Fruit fly (Drosophila melanogaster) whole organism, embryonic: ENCODE results near the gene CG10195.
A peak's percentile ranks its signal among the peaks of the same experiment; 100 is the strongest.

Source experiments
- CG10654 ChIP-seq: fragments of 200-800 bp; sonication (Bioruptor generic); optimal IDR thresholded peaks from 2 replicates; lab custom pipeline; 2016; ENCODE audit warnings: missing biosample characterization, missing genetic modification characterization
- CG12155 ChIP-seq: fragments of 200-800 bp; sonication (Bioruptor generic); optimal IDR thresholded peaks from 3 replicates; lab custom pipeline; 2016; ENCODE audit warnings: missing biosample characterization, missing genetic modification characterization
- CG12391 ChIP-seq: fragments of 200-800 bp; sonication (Bioruptor generic); optimal IDR thresholded peaks from 3 replicates; lab custom pipeline; 2018; ENCODE audit warnings: missing biosample characterization, mild to moderate bottlenecking, missing genetic modification characterization, moderate library complexity
- CG12744 ChIP-seq: fragments of 200-800 bp; sonication (Bioruptor generic); optimal IDR thresholded peaks from 2 replicates; lab custom pipeline; 2016; ENCODE audit warnings: missing biosample characterization, missing genetic modification characterization
- CG13123 ChIP-seq: fragments of 200-800 bp; sonication (Bioruptor generic); optimal IDR thresholded peaks from 2 replicates; lab custom pipeline; 2016; ENCODE audit warnings: missing biosample characterization, missing genetic modification characterization
- CG13775 ChIP-seq: fragments of 200-800 bp; sonication (Bioruptor generic); optimal IDR thresholded peaks from 3 replicates; lab custom pipeline; 2017; ENCODE audit warnings: missing biosample characterization, mild to moderate bottlenecking, missing genetic modification characterization
- CG14050 ChIP-seq: fragments of 200-800 bp; sonication (Bioruptor generic); IDR thresholded peaks from 3 replicates; pipeline ENCODE4 v1.3.6; 2022; ENCODE audit warnings: missing biosample characterization, missing genetic modification characterization
- CG15269 ChIP-seq: fragments of 200-800 bp; sonication (Bioruptor generic); optimal IDR thresholded peaks from 2 replicates; lab custom pipeline; 2018; ENCODE audit warnings: missing biosample characterization, mild to moderate bottlenecking, missing genetic modification characterization, moderate library complexity
- CG15514 ChIP-seq: fragments of 200-800 bp; sonication (Bioruptor generic); optimal IDR thresholded peaks from 3 replicates; lab custom pipeline; 2017; ENCODE audit warnings: missing biosample characterization, missing genetic modification characterization, mild to moderate bottlenecking, moderate library complexity, missing genetic modification reagents
- CG17361 ChIP-seq: fragments of 200-800 bp; sonication (Bioruptor generic); IDR thresholded peaks from 3 replicates; pipeline ENCODE4 v1.3.6; 2022; ENCODE audit warnings: missing biosample characterization, missing genetic modification characterization
- CG1832 ChIP-seq: fragments of 200-800 bp; sonication (Bioruptor generic); optimal IDR thresholded peaks from 2 replicates; lab custom pipeline; 2017; ENCODE audit warnings: missing biosample characterization, mild to moderate bottlenecking, missing genetic modification characterization, inconsistent platforms
- CG31388 ChIP-seq: fragments of 200-800 bp; sonication (Bioruptor generic); optimal IDR thresholded peaks from 2 replicates; lab custom pipeline; 2016; ENCODE audit warnings: missing biosample characterization, missing genetic modification characterization
- CG32767 ChIP-seq: fragments of 200-800 bp; sonication (Bioruptor generic); IDR thresholded peaks from 2 replicates; pipeline ENCODE4 v1.3.6; 2022; ENCODE audit warnings: missing biosample characterization, missing genetic modification characterization
- CG33213 ChIP-seq: fragments of 200-800 bp; sonication (Bioruptor generic); optimal IDR thresholded peaks from 3 replicates; lab custom pipeline; 2016; ENCODE audit warnings: missing biosample characterization, missing genetic modification characterization
- CG4617 ChIP-seq: fragments of 200-800 bp; sonication (Bioruptor generic); optimal IDR thresholded peaks from 3 replicates; lab custom pipeline; 2016; ENCODE audit warnings: missing biosample characterization, missing genetic modification characterization, borderline replicate concordance
- CG8281 ChIP-seq: fragments of 200-800 bp; sonication (Bioruptor generic); optimal IDR thresholded peaks from 2 replicates; lab custom pipeline; 2018; ENCODE audit warnings: missing biosample characterization, mild to moderate bottlenecking, missing genetic modification characterization, moderate library complexity
- Dll ChIP-seq: fragments of 200-800 bp; sonication (Bioruptor generic); IDR thresholded peaks from 4 replicates; pipeline ENCODE4 v1.3.6; 2022; ENCODE audit warnings: missing biosample characterization, missing genetic modification characterization; ENCODE audit not compliant: partially characterized antibody
- Doc2 ChIP-seq: fragments of 200-800 bp; sonication (Bioruptor generic); IDR thresholded peaks from 2 replicates; pipeline ENCODE4 v1.3.6; 2022; ENCODE audit warnings: missing biosample characterization, missing genetic modification characterization
- Fer1 ChIP-seq: fragments of 200-800 bp; sonication (Bioruptor generic); optimal IDR thresholded peaks from 2 replicates; lab custom pipeline; 2017; ENCODE audit warnings: missing biosample characterization, mild to moderate bottlenecking, missing genetic modification characterization
- GATAe ChIP-seq: fragments of 200-800 bp; sonication (Bioruptor generic); conservative IDR thresholded peaks from 2 replicates; pipeline ENCODE4 v1.3.6; 2022; ENCODE audit warnings: missing biosample characterization, missing genetic modification characterization
- Hmx ChIP-seq: fragments of 200-800 bp; sonication (Bioruptor generic); optimal IDR thresholded peaks from 2 replicates; lab custom pipeline; 2016; ENCODE audit warnings: missing biosample characterization, missing genetic modification characterization
- Hr3 ChIP-seq: fragments of 200-800 bp; sonication (Bioruptor generic); optimal IDR thresholded peaks from 3 replicates; lab custom pipeline; 2016; ENCODE audit warnings: missing biosample characterization, missing genetic modification characterization
- NC2β ChIP-seq: fragments of 200-800 bp; sonication (Bioruptor generic); optimal IDR thresholded peaks from 2 replicates; lab custom pipeline; 2016; ENCODE audit warnings: missing biosample characterization, missing genetic modification characterization
- Nf-YA ChIP-seq: fragments of 200-800 bp; sonication (Bioruptor generic); IDR thresholded peaks from 2 replicates; pipeline ENCODE4 v1.3.6; 2022; ENCODE audit warnings: missing biosample characterization, missing genetic modification characterization
- Scr ChIP-seq: fragments of 200-800 bp; sonication (Bioruptor generic); IDR thresholded peaks from 2 replicates; pipeline ENCODE4 v1.3.6; 2022; ENCODE audit warnings: missing biosample characterization, missing genetic modification characterization; ENCODE audit not compliant: partially characterized antibody
- Trl ChIP-seq, 3 experiments: fragments of >200 bp in 2 of 3; fragments of 200-800 bp in 1 of 3; sonication (Bioruptor generic) in 1 of 3; optimal IDR thresholded peaks; 2 replicates in 1 of 3; 3 replicates in 2 of 3; lab custom pipeline; 2016 to 2017; ENCODE audit warnings: missing biosample characterization in 1 of 3, missing genetic modification characterization in 1 of 3
- ash1 ChIP-seq: fragments of 200-800 bp; sonication (Bioruptor generic); optimal IDR thresholded peaks from 2 replicates; lab custom pipeline; 2018; ENCODE audit warnings: missing biosample characterization, mild to moderate bottlenecking, missing genetic modification characterization
- ato ChIP-seq: fragments of 200-800 bp; sonication (Bioruptor generic); IDR thresholded peaks from 2 replicates; pipeline ENCODE4 v1.3.6; 2022; ENCODE audit warnings: missing biosample characterization, missing genetic modification characterization; ENCODE audit not compliant: partially characterized antibody
- bab2 ChIP-seq: fragments of 200-800 bp; sonication (Bioruptor generic); optimal IDR thresholded peaks from 2 replicates; lab custom pipeline; 2016; ENCODE audit warnings: missing biosample characterization, missing genetic modification characterization
- cas ChIP-seq: fragments of 200-800 bp; sonication (Bioruptor generic); IDR thresholded peaks from 2 replicates; pipeline ENCODE4 v1.3.6; 2022; ENCODE audit warnings: missing biosample characterization, missing genetic modification characterization
- cato ChIP-seq: fragments of 200-800 bp; sonication (Bioruptor generic); optimal IDR thresholded peaks from 2 replicates; lab custom pipeline; 2016; ENCODE audit warnings: missing biosample characterization, missing genetic modification characterization, borderline replicate concordance
- croc ChIP-seq: fragments of 200-800 bp; sonication (Bioruptor generic); conservative IDR thresholded peaks from 3 replicates; pipeline ENCODE4 v1.3.6; 2022; ENCODE audit warnings: missing biosample characterization, missing genetic modification characterization
- crp ChIP-seq, 2 experiments: fragments of 200-800 bp; sonication (Bioruptor generic); optimal IDR thresholded peaks; 2 replicates in 1 of 2; 3 replicates in 1 of 2; lab custom pipeline; 2017; ENCODE audit warnings: missing biosample characterization in 2 of 2, missing genetic modification characterization in 2 of 2, mild to moderate bottlenecking in 1 of 2, moderate library complexity in 1 of 2
- eyg ChIP-seq: fragments of 200-800 bp; sonication (Bioruptor generic); optimal IDR thresholded peaks from 3 replicates; lab custom pipeline; 2016; ENCODE audit warnings: missing biosample characterization, missing genetic modification characterization
- jigr1 ChIP-seq: fragments of 200-800 bp; sonication (Bioruptor generic); IDR thresholded peaks from 3 replicates; pipeline ENCODE4 v1.3.6; 2022; ENCODE audit warnings: missing biosample characterization, missing genetic modification characterization
- jumu ChIP-seq: fragments of 200-800 bp; sonication (Bioruptor generic); optimal IDR thresholded peaks from 3 replicates; lab custom pipeline; 2016; ENCODE audit warnings: missing biosample characterization, missing genetic modification characterization
- knrl ChIP-seq: fragments of 200-800 bp; sonication (Bioruptor generic); IDR thresholded peaks from 3 replicates; pipeline ENCODE4 v1.3.6; 2022; ENCODE audit warnings: missing biosample characterization, missing genetic modification characterization; ENCODE audit not compliant: partially characterized antibody
- lov ChIP-seq, 2 experiments: fragments of 200-800 bp in 1 of 2; fragments of >200 bp in 1 of 2; sonication (Bioruptor generic) in 1 of 2; IDR thresholded peaks in 1 of 2; optimal IDR thresholded peaks in 1 of 2; 2 replicates in 1 of 2; 3 replicates in 1 of 2; pipeline versions ENCODE4 v1.3.6 to Lab custom; 2017 to 2022; ENCODE audit warnings: missing biosample characterization in 1 of 2, missing genetic modification characterization in 1 of 2
- mirr ChIP-seq: fragments of 200-800 bp; sonication (Bioruptor generic); optimal IDR thresholded peaks from 3 replicates; lab custom pipeline; 2018; ENCODE audit warnings: missing biosample characterization, mild to moderate bottlenecking, missing genetic modification characterization
- otp ChIP-seq: fragments of 200-800 bp; sonication (Bioruptor generic); IDR thresholded peaks from 3 replicates; pipeline ENCODE4, ENCODE4 v1.3.6; 2022; ENCODE audit warnings: missing biosample characterization, missing genetic modification characterization
- pnt ChIP-seq: fragments of 200-800 bp; sonication (Bioruptor generic); optimal IDR thresholded peaks from 3 replicates; lab custom pipeline; 2016; ENCODE audit warnings: missing biosample characterization, missing genetic modification characterization
- prd ChIP-seq, 3 experiments: fragments of >200 bp in 2 of 3; fragments of 200-800 bp in 1 of 3; sonication (Bioruptor generic) in 1 of 3; optimal IDR thresholded peaks in 2 of 3; IDR thresholded peaks in 1 of 3; 2 replicates in 2 of 3; 3 replicates in 1 of 3; pipeline versions ENCODE4 v1.3.6 to Lab custom; 2017 to 2022; ENCODE audit warnings: missing biosample characterization in 1 of 3, missing genetic modification characterization in 1 of 3
- sisA ChIP-seq: fragments of 200-800 bp; sonication (Bioruptor generic); IDR thresholded peaks from 2 replicates; pipeline ENCODE4 v1.3.6; 2022; ENCODE audit warnings: missing biosample characterization, missing genetic modification characterization
- sna ChIP-seq: fragments of 200-800 bp; sonication (Bioruptor generic); IDR thresholded peaks from 2 replicates; pipeline ENCODE4 v1.3.6; 2022; ENCODE audit warnings: missing biosample characterization, missing genetic modification characterization; ENCODE audit not compliant: partially characterized antibody
- stwl ChIP-seq: fragments of 200-800 bp; sonication (Bioruptor generic); optimal IDR thresholded peaks from 3 replicates; lab custom pipeline; 2018; ENCODE audit warnings: missing biosample characterization, mild to moderate bottlenecking, missing genetic modification characterization, moderate library complexity
- sug ChIP-seq: fragments of 200-800 bp; optimal IDR thresholded peaks from 2 replicates; lab custom pipeline; 2019; ENCODE audit warnings: missing biosample characterization, mild to moderate bottlenecking, missing genetic modification characterization, moderate library complexity
- tap ChIP-seq: fragments of 200-800 bp; optimal IDR thresholded peaks from 3 replicates; lab custom pipeline; 2019; ENCODE audit warnings: missing biosample characterization, mild to moderate bottlenecking, missing genetic modification characterization, moderate library complexity

The CG10195 gene

dm6 chr2L:19517154-19517814, 32.8 kb upstream of the CG10195 start, which contains the start of gene Hasp (continued):
- TF ChIP-seq jigr1 (GFP tag; lab: Robert Waterston, UW) (no peak), CG13123 (GFP tag; lab: Kevin White, UChicago) (no peak), crp (GFP tag; optimal IDR thresholded peaks at IDR 0.05; lab: Kevin White, UChicago) (no peak), sug (tag; lab: Kevin White, UChicago) (peak; percentile 42), CG12391 (tag; lab: Kevin White, UChicago) (peak; percentile 68), cato (no peak), Scr (GFP tag; lab: Robert Waterston, UW) (peak; percentile 60), otp (GFP tag; lab: Robert Waterston, UW) (no peak), CG31388 (GFP tag; lab: Kevin White, UChicago) (no peak), sna (GFP tag; lab: Robert Waterston, UW) (peak; percentile 87), Dll (peak; percentile 68), CG13775 (GFP tag; lab: Kevin White, UChicago) (peak; percentile 26), CG1832 (GFP tag; lab: Kevin White, UChicago) (no peak), pnt (GFP tag; lab: Kevin White, UChicago) (no peak), CG12744 (GFP tag; lab: Kevin White, UChicago) (no peak), Hr3 (GFP tag; lab: Kevin White, UChicago) (peak; percentile 6), tap (tag; lab: Kevin White, UChicago) (no peak), bab2 (no peak), Fer1 (GFP tag; lab: Kevin White, UChicago) (peak; percentile 55), CG15269 (tag; lab: Kevin White, UChicago) (no peak), Doc2 (GFP tag; lab: Robert Waterston, UW) (no peak), prd (optimal IDR thresholded peaks at IDR 0.05; lab: Kevin White, UChicago) (no peak), prd (GFP tag; IDR thresholded peaks at IDR 0.05; lab: Robert Waterston, UW) (peak; percentile 36), knrl (GFP tag; lab: Robert Waterston, UW) (peak; percentile 46; the same call in 2 of the 3 replicates), CG12155 (GFP tag; lab: Kevin White, UChicago) (peak; percentile 14), lov (optimal IDR thresholded peaks at IDR 0.05; lab: Kevin White, UChicago) (no peak), lov (GFP tag; IDR thresholded peaks at IDR 0.05; lab: Robert Waterston, UW) (no peak), eyg (GFP tag; lab: Kevin White, UChicago) (no peak), jumu (no peak), GATAe (GFP tag; lab: Robert Waterston, UW) (no peak), CG32767 (GFP tag; lab: Robert Waterston, UW) (0 out of 2 replicates have a peak, but pooled peaks have one; percentile 23), CG15514 (GFP tag; lab: Kevin White, UChicago) (peak; percentile 19), CG10654 (GFP tag; lab: Kevin White, UChicago) (peak; percentile 62), cas (GFP tag; lab: Robert Waterston, UW) (peak; percentile 47; the same call in 1 of the 2 replicates), NC2β (GFP tag; lab: Kevin White, UChicago) (no peak), Trl (optimal IDR thresholded peaks at IDR 0.05; lab: Kevin White, UChicago) (peak; percentile 11 to 19), Trl (GFP tag; optimal IDR thresholded peaks at IDR 0.05; lab: Kevin White, UChicago) (no peak), CG17361 (GFP tag; lab: Robert Waterston, UW) (peak; percentile 71; the same call in 2 of the 3 replicates), CG8281 (no peak), mirr (GFP tag; lab: Kevin White, UChicago) (peak; percentile 8), ash1 (no peak), sisA (GFP tag; lab: Robert Waterston, UW) (peak; percentile 45), Nf-YA (no peak), stwl (tag; lab: Kevin White, UChicago) (peak; percentile 73), Hmx (no peak), ato (GFP tag; lab: Robert Waterston, UW) (peak; percentile 88), CG33213 (no peak), croc (GFP tag; lab: Robert Waterston, UW) (no peak), CG14050 (GFP tag; lab: Robert Waterston, UW) (peak; percentile 9; the same call in 1 of the 3 replicates), CG4617 (GFP tag; lab: Kevin White, UChicago) (peak; percentile 2)
